Worm (Caenorhabditis elegans): ENCODE measurements around the gene K03A1.4.

- TF ChIP-seq nhr-11 (tag; optimal IDR thresholded peaks at IDR 0.05) = no peak
- no peak for TF ChIP-seq ceh-24 (tag; optimal IDR thresholded peaks at IDR 0.05)
- TF ChIP-seq sdc-2 (tag; optimal IDR thresholded peaks at IDR 0.05) = no peak
- TF ChIP-seq tbx-7 (tag; optimal IDR thresholded peaks at IDR 0.05) = no peak
- TF ChIP-seq unc-3 (GFP tag; conservative IDR thresholded peaks at IDR 0.05) = no peak
- no peak for TF ChIP-seq unc-3 (tag; optimal IDR thresholded peaks at IDR 0.05)
- TF ChIP-seq ceh-2 (tag; optimal IDR thresholded peaks at IDR 0.05) = no peak
Measured at ce11 chrX:7291810-7292209, 6.7 kb downstream of the K03A1.4 start, which contains the start of gene lron-7.

Data from whole organism, late embryonic.